Worm (Caenorhabditis elegans) whole organism, mixed stage, embryonic: ENCODE measurements around the gene C05E4.15.

Source experiments
- drap-1 ChIP-seq: fragments of 200-800 bp; sonication (Bioruptor generic); optimal IDR thresholded peaks from 3 replicates; lab custom pipeline; 2018; ENCODE audit warnings: mild to moderate bottlenecking, missing genetic modification characterization, missing compliant biosample characterization
- elt-3 ChIP-seq: fragments of 150-350 bp; optimal IDR thresholded peaks from 2 replicates; lab custom pipeline; 2014; ENCODE audit warnings: missing biosample characterization, missing genetic modification characterization
- ham-2 ChIP-seq: fragments of 200-800 bp; sonication (Bioruptor generic); optimal IDR thresholded peaks from 2 replicates; lab custom pipeline; 2018; ENCODE audit warnings: mild to moderate bottlenecking, missing genetic modification characterization, missing compliant biosample characterization
- lin-32 ChIP-seq: fragments of 200-800 bp; sonication (Bioruptor generic); optimal IDR thresholded peaks from 2 replicates; lab custom pipeline; 2018; ENCODE audit warnings: mild to moderate bottlenecking, missing genetic modification characterization, missing compliant biosample characterization
- mab-5 ChIP-seq: fragments of 150-350 bp; optimal IDR thresholded peaks from 2 replicates; lab custom pipeline; 2014; ENCODE audit warnings: missing biosample characterization, missing genetic modification characterization
- pha-4 ChIP-seq: fragments of 150-350 bp; optimal IDR thresholded peaks from 2 replicates; lab custom pipeline; 2018; ENCODE audit warnings: missing biosample characterization, missing genetic modification reagents, missing genetic modification characterization
- snpc-4 ChIP-seq: fragments of 150-350 bp; optimal IDR thresholded peaks from 2 replicates; lab custom pipeline; 2014; ENCODE audit warnings: missing biosample characterization, missing genetic modification characterization
- unc-120 ChIP-seq: sonication (generic microtip); optimal IDR thresholded peaks from 2 replicates; lab custom pipeline; 2017; ENCODE audit warnings: missing genetic modification characterization, missing compliant biosample characterization; ENCODE audit not compliant: poor library complexity, severe bottlenecking
- unc-39 ChIP-seq: fragments of 150-350 bp; optimal IDR thresholded peaks from 2 replicates; lab custom pipeline; 2014; ENCODE audit warnings: missing biosample characterization, missing genetic modification characterization
- unc-62 ChIP-seq: fragments of 150-350 bp; optimal IDR thresholded peaks from 2 replicates; lab custom pipeline; 2014; ENCODE audit warnings: missing biosample characterization, missing genetic modification reagents, missing genetic modification characterization

DNA sequence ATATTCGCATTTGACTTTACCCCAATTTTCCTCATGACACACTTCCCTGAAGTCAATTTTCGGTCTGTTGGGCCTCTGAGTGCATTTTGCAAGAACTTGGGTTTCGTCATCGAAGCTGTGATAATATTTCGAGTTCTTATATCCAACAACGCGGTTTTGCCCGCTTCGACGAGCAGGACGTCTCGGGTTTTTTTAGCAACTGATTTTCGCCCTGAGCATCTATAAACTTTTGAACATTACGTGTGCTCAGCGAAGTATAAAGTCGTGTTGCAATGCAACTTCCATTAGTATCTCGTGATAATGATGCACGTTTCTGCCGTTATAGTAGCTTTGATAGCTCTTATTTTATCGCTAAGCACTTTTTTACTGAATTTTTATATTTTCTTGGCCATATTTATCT, 18.9 kb upstream of the C05E4.15 start, which contains the start of gene srbc-60:
- TF ChIP-seq snpc-4 (tag; lab: Kevin White, UChicago) = no peak
- no peak for TF ChIP-seq lin-32 (GFP tag; lab: Kevin White, UChicago)
- no peak for TF ChIP-seq unc-39
- TF ChIP-seq unc-120 (tag; lab: Kevin White, UChicago) = no peak
- no peak for TF ChIP-seq elt-3
- TF ChIP-seq mab-5 = no peak
- no peak for TF ChIP-seq pha-4 (tag; lab: Kevin White, UChicago)
- TF ChIP-seq unc-62 (GFP tag; lab: Kevin White, UChicago) = no peak
- no peak for TF ChIP-seq ham-2 (GFP tag; lab: Kevin White, UChicago)
- no peak for TF ChIP-seq drap-1
